Fruit fly (Drosophila melanogaster) whole organism, prepupa: Measurements from ENCODE around the gene numb.

ENCODE experiments used
- CG16779 ChIP-seq: fragments of 200-800 bp; sonication (Bioruptor generic); optimal IDR thresholded peaks from 3 replicates; lab custom pipeline; 2017; ENCODE audit warnings: missing biosample characterization, mild to moderate bottlenecking, missing genetic modification characterization
- CG6854 ChIP-seq: fragments of 200-800 bp; sonication (Bioruptor generic); optimal IDR thresholded peaks from 2 replicates; lab custom pipeline; 2017; ENCODE audit warnings: missing biosample characterization, mild to moderate bottlenecking, missing genetic modification characterization
- CG8119 ChIP-seq: fragments of 200-800 bp; sonication (Bioruptor generic); IDR thresholded peaks from 3 replicates; pipeline ENCODE4 v1.3.6; 2022; ENCODE audit warnings: missing biosample characterization, missing genetic modification characterization
- CG8319 ChIP-seq: fragments of 200-800 bp; sonication (Bioruptor generic); optimal IDR thresholded peaks from 3 replicates; lab custom pipeline; 2016; ENCODE audit warnings: missing biosample characterization, missing genetic modification characterization
- Eip78C ChIP-seq: fragments of 200-800 bp; sonication (Bioruptor generic); peaks from one replicate; lab custom pipeline; 2016; ENCODE audit warnings: missing biosample characterization, missing genetic modification characterization
- Gug ChIP-seq: fragments of 200-800 bp; sonication (Bioruptor generic); IDR thresholded peaks from 2 replicates; pipeline ENCODE4 v1.3.6; 2022; ENCODE audit warnings: missing biosample characterization, missing genetic modification characterization
- Hr38 ChIP-seq: sonication (Bioruptor generic); optimal IDR thresholded peaks from 2 replicates; lab custom pipeline; 2016; ENCODE audit warnings: missing biosample characterization, missing genetic modification characterization
- Sox14 ChIP-seq: fragments of 200-800 bp; sonication (Bioruptor generic); optimal IDR thresholded peaks from 3 replicates; lab custom pipeline; 2016; ENCODE audit warnings: missing biosample characterization, missing genetic modification characterization

DNA sequence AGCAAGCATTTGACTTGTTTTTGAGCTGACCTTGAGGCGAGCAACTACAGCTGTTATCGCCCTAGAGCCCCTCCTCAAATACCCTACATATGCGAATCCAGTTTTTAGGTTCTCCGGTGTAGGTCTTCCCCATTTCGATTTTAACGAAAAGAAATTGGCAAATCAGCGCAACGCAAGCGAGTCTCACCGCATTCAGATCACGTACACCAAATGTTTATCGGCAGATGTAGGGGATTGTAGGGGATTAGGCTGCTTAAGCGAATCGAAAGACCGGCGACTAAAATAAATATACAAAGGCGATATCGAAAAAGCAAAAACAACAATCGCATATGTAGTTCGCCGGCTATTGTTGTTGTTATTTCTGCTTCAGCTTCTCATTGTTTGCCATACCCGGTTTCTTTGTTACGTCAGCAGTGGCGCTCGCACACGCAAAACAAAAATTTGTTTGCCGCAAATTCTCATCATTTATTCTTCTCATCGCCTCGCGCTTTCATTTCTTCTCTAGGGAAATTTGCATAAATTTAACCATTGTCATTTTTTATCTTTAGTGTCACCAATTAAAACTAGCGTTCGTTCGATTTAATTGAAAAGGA lies 49.2 kb upstream of the numb start:
- TF ChIP-seq CG6854 (GFP tag; lab: Kevin White, UChicago), result no peak
- TF ChIP-seq Eip78C (GFP tag; lab: Kevin White, UChicago), result peak; percentile 97
- no peak for TF ChIP-seq Hr38 (GFP tag; lab: Kevin White, UChicago)
- TF ChIP-seq CG8319, result peak; percentile 78
- TF ChIP-seq CG8119 (GFP tag; lab: Robert Waterston, UW), result peak; percentile 70
- peak; percentile 91 for TF ChIP-seq CG16779 (tag; lab: Kevin White, UChicago)
- TF ChIP-seq Sox14 (GFP tag; lab: Kevin White, UChicago), result peak; percentile 97
- TF ChIP-seq Gug (GFP tag; lab: Robert Waterston, UW), result peak; percentile 88
